Worm (Caenorhabditis elegans) whole organism, L2 larva: ENCODE data around the gene Y54B9A.1.

ENCODE experiments used
- dmd-4 ChIP-seq: sonication (generic microtip); optimal IDR thresholded peaks from 2 replicates; lab custom pipeline; 2017; ENCODE audit warnings: missing biosample characterization, missing genetic modification characterization
- egl-27 ChIP-seq: sonication (generic microtip); optimal IDR thresholded peaks from 3 replicates; lab custom pipeline; 2017; ENCODE audit warnings: missing biosample characterization, missing genetic modification reagents, missing genetic modification characterization
- fos-1 ChIP-seq: fragments of 150-350 bp; optimal IDR thresholded peaks from 2 replicates; lab custom pipeline; 2014; ENCODE audit warnings: missing biosample characterization, missing genetic modification characterization
- lin-39 ChIP-seq: fragments of 150-350 bp; optimal IDR thresholded peaks from 2 replicates; lab custom pipeline; 2014; ENCODE audit warnings: missing biosample characterization, missing genetic modification reagents, missing genetic modification characterization
- mab-5 ChIP-seq: fragments of 150-350 bp; optimal IDR thresholded peaks from 2 replicates; lab custom pipeline; 2014; ENCODE audit warnings: missing biosample characterization, missing genetic modification characterization
- nhr-11 ChIP-seq: fragments of 150-350 bp; optimal IDR thresholded peaks from 2 replicates; lab custom pipeline; 2014; ENCODE audit warnings: missing biosample characterization, missing genetic modification characterization
- nhr-23 ChIP-seq: fragments of 150-350 bp; optimal IDR thresholded peaks from 2 replicates; lab custom pipeline; 2014; ENCODE audit warnings: missing biosample characterization, missing genetic modification reagents, missing genetic modification characterization
- nhr-25 ChIP-seq: fragments of 150-350 bp; sonication (generic microtip); optimal IDR thresholded peaks from 3 replicates; lab custom pipeline; 2014; ENCODE audit warnings: missing biosample characterization, missing genetic modification characterization
- nhr-77 ChIP-seq: fragments of 150-350 bp; optimal IDR thresholded peaks from 2 replicates; lab custom pipeline; 2014; ENCODE audit warnings: missing biosample characterization, missing genetic modification characterization
- unc-39 ChIP-seq: fragments of 150-350 bp; optimal IDR thresholded peaks from 2 replicates; lab custom pipeline; 2014; ENCODE audit warnings: missing biosample characterization, missing genetic modification characterization
- unc-55 ChIP-seq: fragments of 150-350 bp; sonication (generic microtip); optimal IDR thresholded peaks from 3 replicates; lab custom pipeline; 2014; ENCODE audit warnings: missing biosample characterization, missing genetic modification reagents, missing genetic modification characterization
- ztf-11 ChIP-seq: sonication (generic microtip); optimal IDR thresholded peaks from 2 replicates; lab custom pipeline; 2017; ENCODE audit warnings: missing biosample characterization, missing genetic modification characterization

- TF ChIP-seq nhr-77 (tag; lab: Kevin White, UChicago), result no peak
- TF ChIP-seq nhr-11 (tag; lab: Kevin White, UChicago), result no peak
- no peak for TF ChIP-seq dmd-4 (tag; lab: Kevin White, UChicago)
- no peak for TF ChIP-seq lin-39 (tag; lab: Kevin White, UChicago)
- no peak for TF ChIP-seq ztf-11 (tag; lab: Kevin White, UChicago)
- no peak for TF ChIP-seq nhr-25 (tag; lab: Kevin White, UChicago)
- TF ChIP-seq egl-27 (tag; lab: Kevin White, UChicago), result no peak
- no peak for TF ChIP-seq mab-5 (tag; lab: Kevin White, UChicago)
- no peak for TF ChIP-seq fos-1 (tag; lab: Kevin White, UChicago)
- no peak for TF ChIP-seq unc-55 (GFP tag; lab: Kevin White, UChicago)
- no peak for TF ChIP-seq unc-39 (tag; lab: Kevin White, UChicago)
- TF ChIP-seq nhr-23 (tag; lab: Kevin White, UChicago), result no peak
These were observed 24.8 kb downstream of the Y54B9A.1 start, which contains the start of gene F36D4.4 for ce11 chrV:9414516-9414915.
